Worm (Caenorhabditis elegans) whole organism, young adult: ENCODE data around the gene F35D2.2.
A peak's percentile ranks its signal among the peaks of the same experiment; 100 is the strongest.

ENCODE experiments used
- B0261.1 ChIP-seq: sonication (generic microtip); optimal IDR thresholded peaks from 2 replicates; lab custom pipeline; 2016; ENCODE audit warnings: mild to moderate bottlenecking, missing genetic modification characterization, moderate library complexity, missing compliant biosample characterization
- B0336.3 ChIP-seq: fragments of 200-800 bp; sonication (Bioruptor generic); IDR thresholded peaks from 2 replicates; pipeline ENCODE4 v1.3.6; 2022; ENCODE audit warnings: missing genetic modification characterization, missing compliant biosample characterization
- C17E4.6 ChIP-seq: fragments of 200-800 bp; sonication (Bioruptor generic); IDR thresholded peaks from 2 replicates; pipeline ENCODE4 v1.3.6; 2022; ENCODE audit warnings: missing genetic modification reagents, missing genetic modification characterization, missing compliant biosample characterization
- D2030.7 ChIP-seq: fragments of 200-800 bp; sonication (Bioruptor generic); IDR thresholded peaks from 2 replicates; pipeline ENCODE4 v1.3.6; 2022; ENCODE audit warnings: missing genetic modification reagents, missing genetic modification characterization, missing compliant biosample characterization
- F22D6.2 ChIP-seq: sonication (generic microtip); optimal IDR thresholded peaks from 2 replicates; lab custom pipeline; 2016; ENCODE audit warnings: mild to moderate bottlenecking, missing genetic modification characterization, missing compliant biosample characterization
- F23B12.7 ChIP-seq: sonication (generic microtip); optimal IDR thresholded peaks from 2 replicates; lab custom pipeline; 2017; ENCODE audit warnings: missing genetic modification characterization, mild to moderate bottlenecking, missing compliant biosample characterization, antibody characterized with exemption, moderate library complexity; ENCODE audit not compliant: insufficient read depth
- F57A8.1 ChIP-seq: fragments of 200-800 bp; sonication (Bioruptor generic); optimal IDR thresholded peaks from 2 replicates; lab custom pipeline; 2018; ENCODE audit warnings: mild to moderate bottlenecking, missing genetic modification characterization, moderate library complexity, missing compliant biosample characterization
- T26A5.8 ChIP-seq: sonication (generic microtip); optimal IDR thresholded peaks from 2 replicates; lab custom pipeline; 2016; ENCODE audit warnings: missing genetic modification characterization, missing compliant biosample characterization
- Y56A3A.18 ChIP-seq: fragments of 200-800 bp; sonication (Bioruptor generic); IDR thresholded peaks from 2 replicates; pipeline ENCODE4 v1.3.6; 2022; ENCODE audit warnings: missing genetic modification reagents, missing genetic modification characterization, missing compliant biosample characterization
- Y67H2A.10 ChIP-seq: fragments of 200-800 bp; sonication (Bioruptor generic); conservative IDR thresholded peaks from 2 replicates; pipeline ENCODE4 v1.3.6; 2022; ENCODE audit warnings: missing genetic modification reagents, missing genetic modification characterization, missing compliant biosample characterization
- ZK185.1 ChIP-seq: sonication (generic microtip); optimal IDR thresholded peaks from 2 replicates; lab custom pipeline; 2016; ENCODE audit warnings: mild to moderate bottlenecking, missing genetic modification characterization, missing compliant biosample characterization; ENCODE audit not compliant: poor library complexity, severe bottlenecking
- akir-1 ChIP-seq: fragments of 200-800 bp; sonication (Bioruptor generic); optimal IDR thresholded peaks from 2 replicates; lab custom pipeline; 2018; ENCODE audit warnings: mild to moderate bottlenecking, missing genetic modification characterization, moderate library complexity, missing compliant biosample characterization
- ama-1 ChIP-seq, 3 experiments: fragments of 150-350 bp in 1 of 3; sonication (generic microtip) in 2 of 3; optimal IDR thresholded peaks; 2 replicates each; lab custom pipeline; 2014 to 2018; ENCODE audit warnings: missing biosample characterization in 2 of 3, missing genetic modification characterization in 2 of 3, missing genetic modification reagents in 2 of 3
- aptf-2 ChIP-seq: fragments of 200-800 bp; sonication (Bioruptor generic); conservative IDR thresholded peaks from 2 replicates; pipeline ENCODE4 v1.3.6; 2022; ENCODE audit warnings: missing genetic modification reagents, missing genetic modification characterization, missing compliant biosample characterization
- aptf-3 ChIP-seq: fragments of 200-800 bp; sonication (Bioruptor generic); IDR thresholded peaks from 2 replicates; pipeline ENCODE4 v1.3.6; 2022; ENCODE audit warnings: missing genetic modification characterization, missing compliant biosample characterization
- athp-1 ChIP-seq: sonication (generic microtip); optimal IDR thresholded peaks from 2 replicates; lab custom pipeline; 2017; ENCODE audit warnings: mild to moderate bottlenecking, missing genetic modification characterization, missing compliant biosample characterization
- bed-1 ChIP-seq: fragments of 200-800 bp; sonication (Bioruptor generic); IDR thresholded peaks from 2 replicates; pipeline ENCODE4 v1.3.6; 2022; ENCODE audit warnings: missing genetic modification reagents, missing genetic modification characterization, missing compliant biosample characterization
- cebp-2 ChIP-seq: fragments of 200-800 bp; sonication (Bioruptor generic); IDR thresholded peaks from 2 replicates; pipeline ENCODE4 v1.3.6; 2022; ENCODE audit warnings: missing genetic modification characterization, missing compliant biosample characterization
- egl-44 ChIP-seq: fragments of 200-800 bp; sonication (Bioruptor generic); IDR thresholded peaks from 2 replicates; pipeline ENCODE4 v1.3.6; 2022; ENCODE audit warnings: missing genetic modification reagents, missing genetic modification characterization, missing compliant biosample characterization
- egrh-3 ChIP-seq: fragments of 200-800 bp; sonication (Bioruptor generic); IDR thresholded peaks from 2 replicates; pipeline ENCODE4 v1.3.6; 2022; ENCODE audit warnings: missing genetic modification reagents, missing genetic modification characterization, missing compliant biosample characterization
- gei-17 ChIP-seq: fragments of 200-800 bp; sonication (Bioruptor generic); optimal IDR thresholded peaks from 2 replicates; lab custom pipeline; 2018; ENCODE audit warnings: mild to moderate bottlenecking, missing genetic modification characterization, missing compliant biosample characterization
- him-1 ChIP-seq: sonication (generic microtip); optimal IDR thresholded peaks from 2 replicates; lab custom pipeline; 2016; ENCODE audit warnings: missing genotype, missing genetic modification reagents, missing genetic modification characterization, missing compliant biosample characterization
- hmg-1.2 ChIP-seq: fragments of 200-800 bp; sonication (Bioruptor generic); IDR thresholded peaks from 2 replicates; pipeline ENCODE4 v1.3.6; 2022; ENCODE audit warnings: missing genetic modification reagents, missing genetic modification characterization, missing compliant biosample characterization
- hmg-20 ChIP-seq: fragments of 200-800 bp; sonication (Bioruptor generic); IDR thresholded peaks from 2 replicates; pipeline ENCODE4 v1.3.6; 2022; ENCODE audit warnings: missing genetic modification reagents, missing genetic modification characterization, missing compliant biosample characterization
- lin-40 ChIP-seq: sonication (generic microtip); optimal IDR thresholded peaks from 2 replicates; lab custom pipeline; 2016; ENCODE audit warnings: missing genetic modification characterization, mild to moderate bottlenecking, missing compliant biosample characterization, missing genotype, missing genetic modification reagents
- lir-1 ChIP-seq: fragments of 200-800 bp; sonication (Bioruptor generic); conservative IDR thresholded peaks from 2 replicates; pipeline ENCODE4 v1.3.6; 2022; ENCODE audit warnings: missing genetic modification reagents, missing genetic modification characterization, missing compliant biosample characterization
- lsy-27 ChIP-seq: sonication (generic microtip); optimal IDR thresholded peaks from 2 replicates; lab custom pipeline; 2017; ENCODE audit warnings: missing genetic modification characterization, mild to moderate bottlenecking, missing compliant biosample characterization, antibody characterized with exemption, missing genotype, borderline replicate concordance; ENCODE audit not compliant: insufficient read depth
- madf-10 ChIP-seq: sonication (generic microtip); optimal IDR thresholded peaks from 2 replicates; lab custom pipeline; 2016; ENCODE audit warnings: mild to moderate bottlenecking, missing genetic modification characterization, missing compliant biosample characterization
- mxl-1 ChIP-seq: sonication (generic microtip); optimal IDR thresholded peaks from 2 replicates; lab custom pipeline; 2016; ENCODE audit warnings: missing genetic modification characterization, missing compliant biosample characterization
- nfya-1 ChIP-seq: sonication (generic microtip); optimal IDR thresholded peaks from 2 replicates; lab custom pipeline; 2017; ENCODE audit warnings: antibody characterized with exemption, missing compliant biosample characterization, missing genetic modification characterization, borderline replicate concordance; ENCODE audit not compliant: insufficient read depth
- nfyb-1 ChIP-seq: fragments of 200-800 bp; sonication (Bioruptor generic); IDR thresholded peaks from 2 replicates; pipeline ENCODE4 v1.3.6; 2022; ENCODE audit warnings: missing genetic modification reagents, missing genetic modification characterization, missing compliant biosample characterization
- nhr-179 ChIP-seq: sonication (generic microtip); optimal IDR thresholded peaks from 2 replicates; lab custom pipeline; 2016; ENCODE audit warnings: mild to moderate bottlenecking, missing genetic modification characterization, missing compliant biosample characterization
- pbrm-1 ChIP-seq: fragments of 200-800 bp; sonication (Bioruptor generic); IDR thresholded peaks from 2 replicates; pipeline ENCODE4 v1.3.6; 2022; ENCODE audit warnings: missing genetic modification reagents, missing genetic modification characterization, missing compliant biosample characterization
- pha-4 ChIP-seq: fragments of 150-350 bp; sonication (generic microtip); optimal IDR thresholded peaks from 2 replicates; lab custom pipeline; 2014; ENCODE audit warnings: missing biosample characterization, missing genetic modification reagents, missing genetic modification characterization
- sea-2 ChIP-seq: fragments of 200-800 bp; sonication (Bioruptor generic); IDR thresholded peaks from 2 replicates; pipeline ENCODE4 v1.3.6; 2022; ENCODE audit warnings: missing genetic modification characterization, missing compliant biosample characterization
- snpc-1.3 ChIP-seq: sonication (generic microtip); optimal IDR thresholded peaks from 2 replicates; lab custom pipeline; 2017; ENCODE audit warnings: missing genetic modification characterization, mild to moderate bottlenecking, missing compliant biosample characterization, antibody characterized with exemption, moderate library complexity, missing genotype, missing genetic modification reagents; ENCODE audit not compliant: insufficient read depth
- snpc-4 ChIP-seq, 5 experiments: fragments of 150-350 bp in 1 of 5; sonication (generic microtip) in 4 of 5; optimal IDR thresholded peaks; 2 replicates each; lab custom pipeline; 2014 to 2018; ENCODE audit warnings: missing genetic modification characterization in 5 of 5, missing biosample characterization in 3 of 5, antibody characterized with exemption in 2 of 5, mild to moderate bottlenecking in 2 of 5, missing compliant biosample characterization in 2 of 5, missing genotype in 2 of 5, moderate library complexity in 2 of 5, missing genetic modification reagents in 1 of 5
- sptf-2 ChIP-seq: fragments of 200-800 bp; sonication (Bioruptor generic); optimal IDR thresholded peaks from 2 replicates; lab custom pipeline; 2018; ENCODE audit warnings: mild to moderate bottlenecking, missing genetic modification characterization, missing compliant biosample characterization
- tlf-1 ChIP-seq: fragments of 200-800 bp; sonication (Bioruptor generic); optimal IDR thresholded peaks from 2 replicates; lab custom pipeline; 2018; ENCODE audit warnings: mild to moderate bottlenecking, missing genetic modification characterization, missing compliant biosample characterization
- unc-130 ChIP-seq: sonication (generic microtip); optimal IDR thresholded peaks from 2 replicates; lab custom pipeline; 2016; ENCODE audit warnings: missing genetic modification reagents, missing genetic modification characterization, missing compliant biosample characterization
- unc-62 ChIP-seq: fragments of 150-350 bp; optimal IDR thresholded peaks from 2 replicates; lab custom pipeline; 2014; ENCODE audit warnings: missing biosample characterization, missing genetic modification reagents, missing genetic modification characterization
- zfh-2 ChIP-seq: fragments of 200-800 bp; sonication (Bioruptor generic); conservative IDR thresholded peaks from 2 replicates; pipeline ENCODE4 v1.3.6; 2022; ENCODE audit warnings: missing genetic modification reagents, missing genetic modification characterization, missing compliant biosample characterization
- ztf-18 ChIP-seq: sonication (generic microtip); optimal IDR thresholded peaks from 2 replicates; lab custom pipeline; 2016; ENCODE audit warnings: missing genotype, mild to moderate bottlenecking, missing genetic modification characterization, missing compliant biosample characterization
- ztf-22 ChIP-seq: fragments of 200-800 bp; sonication (Bioruptor generic); optimal IDR thresholded peaks from 2 replicates; lab custom pipeline; 2018; ENCODE audit warnings: mild to moderate bottlenecking, missing genetic modification characterization, moderate library complexity, missing compliant biosample characterization
- ztf-26 ChIP-seq: sonication (generic microtip); optimal IDR thresholded peaks from 2 replicates; lab custom pipeline; 2017; ENCODE audit warnings: missing genetic modification characterization, missing compliant biosample characterization
- ztf-28 ChIP-seq: fragments of 200-800 bp; sonication (Bioruptor generic); IDR thresholded peaks from 2 replicates; pipeline ENCODE4 v1.3.6; 2022; ENCODE audit warnings: missing genetic modification reagents, missing genetic modification characterization, missing compliant biosample characterization
- ztf-6 ChIP-seq: fragments of 200-800 bp; sonication (Bioruptor generic); IDR thresholded peaks from 2 replicates; pipeline ENCODE4 v1.3.6; 2022; ENCODE audit warnings: missing genetic modification reagents, missing genetic modification characterization, missing compliant biosample characterization

Gene F35D2.2

ce11 chrII:7529078-7529683, 45.1 kb upstream of the F35D2.2 start, which contains the start of gene ZK1290.5 (continued):
- TF ChIP-seq egl-44 (GFP tag; lab: Robert Waterston, UW) (peak; percentile 45; the same call in 1 of the 2 replicates), nfyb-1 (GFP tag; lab: Robert Waterston, UW) (peak; percentile 88), hmg-20 (peak; percentile 6; the same call in 1 of the 2 replicates), B0261.1 (tag; lab: Kevin White, UChicago) (no peak), sea-2 (GFP tag; lab: Robert Waterston, UW) (no peak), lsy-27 (tag; lab: Kevin White, UChicago) (no peak), pbrm-1 (GFP tag; lab: Robert Waterston, UW) (no peak), B0336.3 (GFP tag; lab: Robert Waterston, UW) (peak; percentile 86), ztf-22 (GFP tag; lab: Kevin White, UChicago) (peak; percentile 85), ztf-26 (tag; lab: Kevin White, UChicago) (peak; percentile 92), aptf-3 (no peak), Y67H2A.10 (GFP tag; lab: Robert Waterston, UW) (no peak), lir-1 (no peak), unc-62 (no peak), Y56A3A.18 (GFP tag; lab: Robert Waterston, UW) (no peak), akir-1 (GFP tag; lab: Kevin White, UChicago) (no peak), egrh-3 (no peak), aptf-2 (GFP tag; lab: Robert Waterston, UW) (no peak), tlf-1 (GFP tag; lab: Kevin White, UChicago) (peak; percentile 84), ztf-6 (no peak), ZK185.1 (tag; lab: Kevin White, UChicago) (peak; percentile 28), ztf-28 (GFP tag; lab: Robert Waterston, UW) (no peak), D2030.7 (GFP tag; lab: Robert Waterston, UW) (no peak), nhr-179 (tag; lab: Kevin White, UChicago) (no peak), T26A5.8 (no peak), madf-10 (tag; lab: Kevin White, UChicago) (peak; percentile 72), F22D6.2 (tag; lab: Kevin White, UChicago) (peak; percentile 82), lin-40 (tag; lab: Kevin White, UChicago) (peak; percentile 94), unc-130 (GFP tag; lab: Kevin White, UChicago) (no peak), ama-1 (optimal IDR thresholded peaks at IDR 0.05; lab: Kevin White, UChicago) (no peak), ama-1 (GFP tag; optimal IDR thresholded peaks at IDR 0.05; lab: Kevin White, UChicago) (no peak), ztf-18 (tag; lab: Kevin White, UChicago) (peak; percentile 19), nfya-1 (no peak), sptf-2 (no peak), zfh-2 (GFP tag; lab: Robert Waterston, UW) (no peak), cebp-2 (GFP tag; lab: Robert Waterston, UW) (no peak), snpc-4 (GFP tag; optimal IDR thresholded peaks at IDR 0.05; lab: Kevin White, UChicago) (no peak), snpc-4 (tag; optimal IDR thresholded peaks at IDR 0.05; lab: Kevin White, UChicago) (peak in 1 of 4 experiments; percentile 44), pha-4 (tag; lab: Kevin White, UChicago) (peak; percentile 80), athp-1 (peak; percentile 44), F23B12.7 (peak; percentile 6), snpc-1.3 (tag; lab: Kevin White, UChicago) (no peak), C17E4.6 (GFP tag; lab: Robert Waterston, UW) (no peak), bed-1 (no peak), F57A8.1 (no peak), gei-17 (GFP tag; lab: Kevin White, UChicago) (peak; percentile 53), him-1 (tag; lab: Kevin White, UChicago) (no peak), mxl-1 (tag; lab: Kevin White, UChicago) (no peak), hmg-1.2 (GFP tag; lab: Robert Waterston, UW) (peak; percentile 65)
